Fruit fly (Drosophila melanogaster) whole organism, embryonic: ENCODE results near the gene Pi4KIIalpha.
A peak's percentile ranks its signal among the peaks of the same experiment; 100 is the strongest.

Experiments used
- Atf6 ChIP-seq: fragments of 200-800 bp; sonication (Bioruptor generic); IDR thresholded peaks from 2 replicates; pipeline ENCODE4 v1.3.6; 2022; ENCODE audit warnings: missing biosample characterization, missing genetic modification characterization
- Blimp-1 ChIP-seq: fragments of 200-800 bp; sonication (Bioruptor generic); optimal IDR thresholded peaks from 3 replicates; lab custom pipeline; 2018; ENCODE audit warnings: missing biosample characterization, missing genetic modification characterization, mild to moderate bottlenecking, moderate library complexity, missing genetic modification reagents
- CG10147 ChIP-seq: fragments of 200-800 bp; sonication (Bioruptor generic); optimal IDR thresholded peaks from 2 replicates; lab custom pipeline; 2019; ENCODE audit warnings: missing biosample characterization, mild to moderate bottlenecking, missing genetic modification characterization, moderate library complexity
- CG10462 ChIP-seq: fragments of 200-800 bp; sonication (Bioruptor generic); optimal IDR thresholded peaks from 2 replicates; lab custom pipeline; 2016; ENCODE audit warnings: missing biosample characterization, missing genetic modification characterization
- CG12219 ChIP-seq: fragments of 200-800 bp; sonication (Bioruptor generic); optimal IDR thresholded peaks from 3 replicates; lab custom pipeline; 2018; ENCODE audit warnings: missing biosample characterization, mild to moderate bottlenecking, missing genetic modification characterization
- CG14965 ChIP-seq: fragments of 200-800 bp; sonication (Bioruptor generic); optimal IDR thresholded peaks from 2 replicates; lab custom pipeline; 2016; ENCODE audit warnings: missing biosample characterization, missing genetic modification characterization, borderline replicate concordance
- CG15479 ChIP-seq: fragments of 200-800 bp; sonication (Bioruptor generic); optimal IDR thresholded peaks from 3 replicates; lab custom pipeline; 2019; ENCODE audit warnings: missing biosample characterization, mild to moderate bottlenecking, missing genetic modification characterization, moderate library complexity
- CG16813 ChIP-seq: fragments of 200-800 bp; sonication (Bioruptor generic); IDR thresholded peaks from 3 replicates; pipeline ENCODE4 v1.3.6; 2022; ENCODE audit warnings: missing biosample characterization, missing genetic modification characterization; ENCODE audit not compliant: partially characterized antibody
- CG17829 ChIP-seq: fragments of 200-800 bp; optimal IDR thresholded peaks from 2 replicates; lab custom pipeline; 2019; ENCODE audit warnings: missing biosample characterization, mild to moderate bottlenecking, missing genetic modification characterization, moderate library complexity
- CG2875 ChIP-seq: fragments of 200-800 bp; sonication (Bioruptor generic); optimal IDR thresholded peaks from 2 replicates; lab custom pipeline; 2017; ENCODE audit warnings: missing biosample characterization, mild to moderate bottlenecking, missing genetic modification characterization, missing genetic modification reagents
- CG34376 ChIP-seq: fragments of 200-800 bp; sonication (Bioruptor generic); optimal IDR thresholded peaks from 2 replicates; lab custom pipeline; 2018; ENCODE audit warnings: missing biosample characterization, mild to moderate bottlenecking, missing genetic modification characterization
- CG42726 ChIP-seq: fragments of 200-800 bp; sonication (Bioruptor generic); IDR thresholded peaks from 2 replicates; pipeline ENCODE4 v1.3.6; 2022; ENCODE audit warnings: missing biosample characterization, missing genetic modification characterization; ENCODE audit not compliant: partially characterized antibody
- CG4360 ChIP-seq: fragments of 200-800 bp; sonication (Bioruptor generic); IDR thresholded peaks from 2 replicates; pipeline ENCODE4 v1.3.6; 2022; ENCODE audit warnings: missing biosample characterization, missing genetic modification characterization
- CG6272 ChIP-seq: fragments of 200-800 bp; sonication (Bioruptor generic); IDR thresholded peaks from 2 replicates; pipeline ENCODE4 v1.3.6; 2022; ENCODE audit warnings: missing biosample characterization, missing genetic modification characterization
- CG7372 ChIP-seq: fragments of 200-800 bp; sonication (Bioruptor generic); IDR thresholded peaks from 2 replicates; pipeline ENCODE4 v1.3.6; 2022; ENCODE audit warnings: missing biosample characterization, missing genetic modification characterization
- CG9727 ChIP-seq: fragments of 200-800 bp; sonication (Bioruptor generic); optimal IDR thresholded peaks from 3 replicates; lab custom pipeline; 2017; ENCODE audit warnings: missing biosample characterization, mild to moderate bottlenecking, missing genetic modification characterization
- CHES-1-like ChIP-seq: fragments of 200-800 bp; sonication (Bioruptor generic); optimal IDR thresholded peaks from 2 replicates; lab custom pipeline; 2016; ENCODE audit warnings: missing biosample characterization, missing genetic modification characterization
- Dll ChIP-seq: fragments of 200-800 bp; sonication (Bioruptor generic); IDR thresholded peaks from 4 replicates; pipeline ENCODE4 v1.3.6; 2022; ENCODE audit warnings: missing biosample characterization, missing genetic modification characterization; ENCODE audit not compliant: partially characterized antibody
- Dref ChIP-seq: fragments of 200-800 bp; sonication (Bioruptor generic); IDR thresholded peaks from 2 replicates; pipeline ENCODE4 v1.3.6; 2022; ENCODE audit warnings: missing biosample characterization, missing genetic modification characterization
- E2f2 ChIP-seq: fragments of 200-800 bp; sonication (Bioruptor generic); IDR thresholded peaks from 2 replicates; pipeline ENCODE4 v1.3.6; 2022; ENCODE audit warnings: missing biosample characterization, missing genetic modification characterization
- Ets65A ChIP-seq: fragments of 200-800 bp; sonication (Bioruptor generic); peaks from one replicate; lab custom pipeline; 2016; ENCODE audit warnings: missing biosample characterization, missing genetic modification characterization
- Fer1 ChIP-seq: fragments of 200-800 bp; sonication (Bioruptor generic); optimal IDR thresholded peaks from 2 replicates; lab custom pipeline; 2017; ENCODE audit warnings: missing biosample characterization, mild to moderate bottlenecking, missing genetic modification characterization
- HmgZ ChIP-seq: fragments of 200-800 bp; sonication (Bioruptor generic); optimal IDR thresholded peaks from 2 replicates; lab custom pipeline; 2018; ENCODE audit warnings: missing biosample characterization, mild to moderate bottlenecking, missing genetic modification characterization
- Hr78 ChIP-seq, 2 experiments: fragments of 200-800 bp in 1 of 2; fragments of >200 bp in 1 of 2; sonication (Bioruptor generic) in 1 of 2; optimal IDR thresholded peaks; 2 replicates each; lab custom pipeline; 2017 to 2019; ENCODE audit warnings: missing biosample characterization in 2 of 2, missing genetic modification characterization in 2 of 2, mild to moderate bottlenecking in 1 of 2, moderate library complexity in 1 of 2
- Jarid2 ChIP-seq: fragments of 200-800 bp; sonication (Bioruptor generic); optimal IDR thresholded peaks from 3 replicates; lab custom pipeline; 2017; ENCODE audit warnings: mild to moderate bottlenecking, missing biosample characterization, missing genetic modification reagents, missing genetic modification characterization
- Lhr ChIP-seq: fragments of 200-800 bp; sonication (Bioruptor generic); optimal IDR thresholded peaks from 3 replicates; lab custom pipeline; 2017; ENCODE audit warnings: mild to moderate bottlenecking, missing biosample characterization, missing genetic modification reagents, missing genetic modification characterization
- MBD-R2 ChIP-seq: fragments of 200-800 bp; sonication (Bioruptor generic); IDR thresholded peaks from 2 replicates; pipeline ENCODE4 v1.3.6; 2022; ENCODE audit warnings: missing biosample characterization, missing genetic modification characterization
- Meics ChIP-seq: fragments of 200-800 bp; sonication (Bioruptor generic); optimal IDR thresholded peaks from 2 replicates; lab custom pipeline; 2017; ENCODE audit warnings: missing biosample characterization, mild to moderate bottlenecking, missing genetic modification characterization
- Opbp ChIP-seq: fragments of 200-800 bp; sonication (Bioruptor generic); IDR thresholded peaks from 3 replicates; pipeline ENCODE4 v1.3.6; 2022; ENCODE audit warnings: missing biosample characterization, missing genetic modification characterization; ENCODE audit not compliant: partially characterized antibody
- PHDP ChIP-seq: fragments of 200-800 bp; sonication (Bioruptor generic); optimal IDR thresholded peaks from 3 replicates; lab custom pipeline; 2018; ENCODE audit warnings: missing biosample characterization, mild to moderate bottlenecking, missing genetic modification characterization, moderate library complexity
- abd-A ChIP-seq: fragments of 200-800 bp; sonication (Bioruptor generic); optimal IDR thresholded peaks from 3 replicates; lab custom pipeline; 2019; ENCODE audit warnings: missing biosample characterization, mild to moderate bottlenecking, missing genetic modification characterization, moderate library complexity
- chn ChIP-seq: fragments of 200-800 bp; sonication (Bioruptor generic); optimal IDR thresholded peaks from 2 replicates; lab custom pipeline; 2016; ENCODE audit warnings: missing biosample characterization, missing genetic modification characterization
- cwo ChIP-seq: fragments of 200-800 bp; sonication (Bioruptor generic); optimal IDR thresholded peaks from 3 replicates; lab custom pipeline; 2017; ENCODE audit warnings: missing biosample characterization, missing genetic modification characterization, mild to moderate bottlenecking, moderate library complexity, missing genetic modification reagents
- dan ChIP-seq: fragments of 200-800 bp; sonication (Bioruptor generic); IDR thresholded peaks from 2 replicates; pipeline ENCODE4 v1.3.6; 2022; ENCODE audit warnings: missing biosample characterization, missing genetic modification characterization
- dysf ChIP-seq: fragments of 200-800 bp; sonication (Bioruptor generic); IDR thresholded peaks from 3 replicates; pipeline ENCODE4 v1.3.6; 2022; ENCODE audit warnings: missing biosample characterization, missing genetic modification characterization
- fru ChIP-seq: fragments of >200 bp; optimal IDR thresholded peaks from 2 replicates; lab custom pipeline; 2017
- grau ChIP-seq: fragments of 200-800 bp; optimal IDR thresholded peaks from 3 replicates; lab custom pipeline; 2019; ENCODE audit warnings: missing biosample characterization, mild to moderate bottlenecking, missing genetic modification characterization, moderate library complexity
- gsb ChIP-seq: fragments of 200-800 bp; sonication (Bioruptor generic); IDR thresholded peaks from 2 replicates; pipeline ENCODE4 v1.3.6; 2022; ENCODE audit warnings: missing biosample characterization, missing genetic modification characterization
- her ChIP-seq: fragments of 200-800 bp; sonication (Bioruptor generic); optimal IDR thresholded peaks from 2 replicates; lab custom pipeline; 2016; ENCODE audit warnings: missing biosample characterization, missing genetic modification characterization
- hkb ChIP-seq, 2 experiments: fragments of 200-800 bp in 1 of 2; fragments of >200 bp in 1 of 2; sonication (Bioruptor generic) in 1 of 2; IDR thresholded peaks in 1 of 2; optimal IDR thresholded peaks in 1 of 2; 2 replicates each; pipeline versions ENCODE4 v1.3.6 to Lab custom; 2017 to 2022; ENCODE audit warnings: missing biosample characterization in 1 of 2, missing genetic modification characterization in 1 of 2
- otp ChIP-seq: fragments of 200-800 bp; sonication (Bioruptor generic); IDR thresholded peaks from 3 replicates; pipeline ENCODE4, ENCODE4 v1.3.6; 2022; ENCODE audit warnings: missing biosample characterization, missing genetic modification characterization
- peb ChIP-seq: fragments of 200-800 bp; sonication (Bioruptor generic); IDR thresholded peaks from 2 replicates; pipeline ENCODE4 v1.3.6; 2022; ENCODE audit warnings: missing biosample characterization, missing genetic modification characterization
- pzg ChIP-seq: fragments of 200-800 bp; sonication (Bioruptor generic); optimal IDR thresholded peaks from 3 replicates; lab custom pipeline; 2018; ENCODE audit warnings: missing biosample characterization, mild to moderate bottlenecking, missing genetic modification characterization, moderate library complexity
- sd ChIP-seq: fragments of 200-800 bp; sonication (Bioruptor generic); optimal IDR thresholded peaks from 3 replicates; lab custom pipeline; 2018; ENCODE audit warnings: missing biosample characterization, mild to moderate bottlenecking, missing genetic modification characterization, moderate library complexity
- unc-4 ChIP-seq: fragments of 200-800 bp; sonication (Bioruptor generic); IDR thresholded peaks from 2 replicates; pipeline ENCODE4 v1.3.6; 2022; ENCODE audit warnings: missing biosample characterization, missing genetic modification characterization; ENCODE audit not compliant: partially characterized antibody
- zfh1 ChIP-seq: fragments of 200-800 bp; sonication (Bioruptor generic); IDR thresholded peaks from 3 replicates; pipeline ENCODE4 v1.3.6; 2022; ENCODE audit warnings: missing biosample characterization, missing genetic modification characterization

Gene Pi4KIIalpha

DNA sequence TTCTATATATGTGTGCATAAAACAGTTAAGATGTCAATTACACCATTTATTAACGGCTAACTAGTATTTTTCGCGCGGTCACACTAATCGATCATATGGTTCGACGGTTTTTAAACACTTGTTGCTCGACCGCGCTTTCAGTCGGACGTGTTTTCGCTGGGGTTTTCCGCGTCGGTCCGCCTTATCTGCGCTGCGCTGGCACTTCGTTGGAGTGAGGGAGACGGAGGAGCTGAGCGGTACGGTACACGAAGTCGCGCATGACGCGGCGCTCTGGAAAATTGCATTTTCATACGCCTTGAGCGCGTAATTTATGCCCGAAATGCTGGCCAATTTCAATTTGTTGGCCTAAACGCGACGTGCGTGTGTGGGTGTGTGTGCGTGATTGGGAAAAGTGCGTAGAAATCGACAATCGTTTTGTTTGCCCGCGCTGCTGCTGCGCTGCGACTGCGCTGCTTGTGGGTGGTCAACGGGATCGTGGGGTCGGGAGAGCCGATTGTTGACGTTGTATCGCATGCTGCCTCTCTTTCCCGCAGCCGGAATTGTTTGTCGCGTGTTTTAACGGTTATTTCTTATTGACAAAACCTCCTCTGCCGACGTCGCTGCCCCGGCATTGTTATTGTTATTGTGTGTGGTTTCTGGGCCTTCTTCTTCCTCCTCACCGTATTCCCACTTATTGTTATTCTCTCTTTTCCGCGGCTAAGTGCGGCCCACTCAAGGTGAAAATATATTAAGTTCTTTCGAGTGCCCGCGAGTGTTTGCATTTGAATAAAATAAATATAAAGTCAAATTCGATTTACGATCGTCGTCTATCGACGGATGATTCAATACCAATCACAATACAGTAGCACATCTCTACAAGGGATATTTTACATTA lies 46.2 kb downstream of the Pi4KIIalpha start, which contains the start of gene Itpr (continued):
- TF ChIP-seq CG2875 (GFP tag; lab: Kevin White, UChicago) (peak; percentile 25), cwo (GFP tag; lab: Kevin White, UChicago) (peak; percentile 73), Atf6 (no peak), CG15479 (peak; percentile 18), Fer1 (GFP tag; lab: Kevin White, UChicago) (peak; percentile 1), Meics (GFP tag; lab: Kevin White, UChicago) (peak; percentile 43), CG17829 (peak; percentile 16), sd (tag; lab: Kevin White, UChicago) (peak; percentile 44), CG7372 (GFP tag; lab: Robert Waterston, UW) (no peak), PHDP (tag; lab: Kevin White, UChicago) (no peak), CG12219 (no peak), Blimp-1 (GFP tag; lab: Kevin White, UChicago) (no peak), otp (GFP tag; lab: Robert Waterston, UW) (peak; percentile 58; the same call in 2 of the 3 replicates), Ets65A (no peak), Dref (GFP tag; lab: Robert Waterston, UW) (0 out of 2 replicates have a peak, but pooled peaks have one; percentile 23), dan (no peak), dysf (GFP tag; lab: Robert Waterston, UW) (0 out of 3 replicates have a peak, but pooled peaks have one; percentile 18), E2f2 (GFP tag; lab: Robert Waterston, UW) (peak; percentile 34; the same call in 1 of the 2 replicates), hkb (optimal IDR thresholded peaks at IDR 0.05; lab: Kevin White, UChicago) (no peak), hkb (GFP tag; IDR thresholded peaks at IDR 0.05; lab: Robert Waterston, UW) (peak; percentile 28), CG42726 (GFP tag; lab: Robert Waterston, UW) (peak; percentile 84), MBD-R2 (GFP tag; lab: Robert Waterston, UW) (no peak), HmgZ (tag; lab: Kevin White, UChicago) (peak; percentile 28), gsb (GFP tag; lab: Robert Waterston, UW) (no peak), peb (no peak), Hr78 (GFP tag; optimal IDR thresholded peaks at IDR 0.05; lab: Kevin White, UChicago) (peak in 1 of 2 experiments; percentile 75), CG14965 (GFP tag; lab: Kevin White, UChicago) (no peak), her (no peak), CG6272 (GFP tag; lab: Robert Waterston, UW) (0 out of 2 replicates have a peak, but pooled peaks have one; percentile 18), CG34376 (peak; percentile 15), CG4360 (peak; percentile 9; the same call in 1 of the 2 replicates), CHES-1-like (GFP tag; lab: Kevin White, UChicago) (no peak), CG10147 (GFP tag; lab: Kevin White, UChicago) (no peak), abd-A (tag; lab: Kevin White, UChicago) (no peak), CG16813 (0 out of 3 replicates have a peak, but pooled peaks have one; percentile 12), Jarid2 (GFP tag; lab: Kevin White, UChicago) (peak; percentile 87), unc-4 (GFP tag; lab: Robert Waterston, UW) (peak; percentile 38; the same call in 1 of the 2 replicates), zfh1 (0 out of 3 replicates have a peak, but pooled peaks have one; percentile 3), CG9727 (GFP tag; lab: Kevin White, UChicago) (peak; percentile 16), Dll (peak; percentile 54; the same call in 2 of the 4 replicates), Lhr (GFP tag; lab: Kevin White, UChicago) (no peak), CG10462 (GFP tag; lab: Kevin White, UChicago) (peak; percentile 3), grau (tag; lab: Kevin White, UChicago) (peak; percentile 68), chn (GFP tag; lab: Kevin White, UChicago) (peak; percentile 25), pzg (GFP tag; lab: Kevin White, UChicago) (peak; percentile 22), Opbp (peak; percentile 9; the same call in 1 of the 3 replicates), fru (lab: Kevin White, UChicago) (no peak)
